Fruit fly (Drosophila melanogaster): ENCODE measurements around the gene CG11608.

DNA sequence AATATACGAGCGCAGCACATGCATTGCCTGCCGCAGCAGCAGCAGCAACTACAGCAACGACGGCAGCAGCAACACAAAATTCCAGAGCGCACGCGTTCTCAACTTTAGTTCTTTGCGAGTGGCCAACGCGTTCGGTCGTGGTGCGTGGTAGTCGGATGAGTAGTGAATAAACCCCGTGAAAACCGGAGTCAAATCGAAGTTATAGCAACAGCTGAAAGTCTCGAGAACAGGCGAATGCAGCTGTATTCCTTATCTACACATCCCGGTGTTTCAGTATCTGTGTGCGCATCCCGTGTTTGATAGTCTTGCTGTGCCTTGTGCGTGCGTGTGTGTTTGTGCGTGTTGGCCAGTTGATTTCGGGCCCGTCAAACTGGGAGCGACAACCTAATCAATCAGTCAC, 9.7 kb downstream of the CG11608 start, which contains the start of gene Dtg:
- TF ChIP-seq pan (optimal IDR thresholded peaks at IDR 0.05) = no peak
- no peak for TF ChIP-seq CrebA (GFP tag; optimal IDR thresholded peaks at IDR 0.05; ENCODE audit: borderline replicate concordance)
- no peak for TF ChIP-seq foxo (GFP tag; optimal IDR thresholded peaks at IDR 0.05)
- TF ChIP-seq HLH106 (tag; optimal IDR thresholded peaks at IDR 0.05) = no peak
- TF ChIP-seq Hr78 (GFP tag; optimal IDR thresholded peaks at IDR 0.05) = no peak
- TF ChIP-seq dsf (GFP tag; optimal IDR thresholded peaks at IDR 0.05; ENCODE audit: borderline replicate concordance) = no peak
- no peak for TF ChIP-seq tai (GFP tag; optimal IDR thresholded peaks at IDR 0.05)
- no peak for TF ChIP-seq h (GFP tag; optimal IDR thresholded peaks at IDR 0.05)
- TF ChIP-seq usp (GFP tag; optimal IDR thresholded peaks at IDR 0.05) = no peak
- TF ChIP-seq OdsH (GFP tag; optimal IDR thresholded peaks at IDR 0.05) = no peak
- no peak for TF ChIP-seq brk (GFP tag; optimal IDR thresholded peaks at IDR 0.05)
- no peak for TF ChIP-seq GATAd (GFP tag; optimal IDR thresholded peaks at IDR 0.05)
- no peak for TF ChIP-seq psq (GFP tag; optimal IDR thresholded peaks at IDR 0.05)
- no peak for TF ChIP-seq sage (GFP tag; optimal IDR thresholded peaks at IDR 0.05)

Measured in whole organism, wandering third instar larva.